Fruit fly (Drosophila melanogaster) whole organism, embryonic: ENCODE results near the gene Gr64a.
A peak's percentile ranks its signal among the peaks of the same experiment; 100 is the strongest.

Experiments used
- Antp ChIP-seq: fragments of 200-800 bp; sonication (Bioruptor generic); optimal IDR thresholded peaks from 3 replicates; lab custom pipeline; 2016; ENCODE audit warnings: missing biosample characterization, missing genetic modification characterization
- C15 ChIP-seq: fragments of 200-800 bp; sonication (Bioruptor generic); IDR thresholded peaks from 3 replicates; pipeline ENCODE4 v1.3.6; 2022; ENCODE audit warnings: missing biosample characterization, missing genetic modification characterization
- CG10366 ChIP-seq: fragments of 200-800 bp; sonication (Bioruptor generic); IDR thresholded peaks from 2 replicates; pipeline ENCODE4 v1.3.6; 2022; ENCODE audit warnings: missing biosample characterization, missing genetic modification characterization
- CG11085 ChIP-seq: fragments of 200-800 bp; sonication (Bioruptor generic); IDR thresholded peaks from 2 replicates; pipeline ENCODE4 v1.3.6; 2022; ENCODE audit warnings: missing biosample characterization, missing genetic modification characterization
- CG11504 ChIP-seq: fragments of 200-800 bp; sonication (Bioruptor generic); optimal IDR thresholded peaks from 3 replicates; lab custom pipeline; 2019; ENCODE audit warnings: missing biosample characterization, mild to moderate bottlenecking, missing genetic modification characterization, moderate library complexity
- CG11723 ChIP-seq: fragments of 200-800 bp; sonication (Bioruptor generic); optimal IDR thresholded peaks from 2 replicates; lab custom pipeline; 2017; ENCODE audit warnings: missing biosample characterization, mild to moderate bottlenecking, missing genetic modification characterization
- CG12071 ChIP-seq: fragments of 200-800 bp; sonication (Bioruptor generic); optimal IDR thresholded peaks from 3 replicates; lab custom pipeline; 2018; ENCODE audit warnings: missing biosample characterization, mild to moderate bottlenecking, missing genetic modification characterization
- CG1233 ChIP-seq: fragments of 200-800 bp; sonication (Bioruptor generic); optimal IDR thresholded peaks from 4 replicates; lab custom pipeline; 2018; ENCODE audit warnings: missing biosample characterization, mild to moderate bottlenecking, missing genetic modification characterization
- CG12942 ChIP-seq: fragments of 200-800 bp; sonication (Bioruptor generic); optimal IDR thresholded peaks from 3 replicates; lab custom pipeline; 2016; ENCODE audit warnings: missing biosample characterization, missing genetic modification characterization
- CG13296 ChIP-seq: fragments of 200-800 bp; sonication (Bioruptor generic); optimal IDR thresholded peaks from 3 replicates; lab custom pipeline; 2018; ENCODE audit warnings: missing biosample characterization, mild to moderate bottlenecking, missing genetic modification characterization
- CG1647 ChIP-seq: fragments of 200-800 bp; sonication (Bioruptor generic); optimal IDR thresholded peaks from 3 replicates; lab custom pipeline; 2016; ENCODE audit warnings: missing biosample characterization, missing genetic modification characterization
- CG16863 ChIP-seq: fragments of 200-800 bp; sonication (Bioruptor generic); optimal IDR thresholded peaks from 3 replicates; lab custom pipeline; 2016; ENCODE audit warnings: missing biosample characterization, missing genetic modification characterization
- CG17359 ChIP-seq: fragments of 200-800 bp; sonication (Bioruptor generic); optimal IDR thresholded peaks from 3 replicates; lab custom pipeline; 2018; ENCODE audit warnings: missing biosample characterization, mild to moderate bottlenecking, missing genetic modification characterization, moderate library complexity
- CG2129 ChIP-seq: fragments of 200-800 bp; sonication (Bioruptor generic); IDR thresholded peaks from 2 replicates; pipeline ENCODE4 v1.3.6; 2022; ENCODE audit warnings: missing biosample characterization, missing genetic modification characterization; ENCODE audit not compliant: partially characterized antibody
- CG2199 ChIP-seq: fragments of 200-800 bp; sonication (Bioruptor generic); IDR thresholded peaks from 3 replicates; pipeline ENCODE4 v1.3.6; 2022; ENCODE audit warnings: missing biosample characterization, missing genetic modification characterization
- CG3838 ChIP-seq: fragments of 200-800 bp; sonication (Bioruptor generic); optimal IDR thresholded peaks from 3 replicates; lab custom pipeline; 2016; ENCODE audit warnings: missing biosample characterization, missing genetic modification characterization
- CG4328 ChIP-seq: fragments of 200-800 bp; sonication (Bioruptor generic); optimal IDR thresholded peaks from 3 replicates; lab custom pipeline; 2017; ENCODE audit warnings: missing biosample characterization, missing genetic modification reagents, missing genetic modification characterization
- CG4404 ChIP-seq: fragments of 200-800 bp; sonication (Bioruptor generic); IDR thresholded peaks from 2 replicates; pipeline ENCODE4 v1.3.6; 2022; ENCODE audit warnings: missing biosample characterization, missing genetic modification characterization
- CG8089 ChIP-seq: fragments of 200-800 bp; sonication (Bioruptor generic); optimal IDR thresholded peaks from 3 replicates; lab custom pipeline; 2016; ENCODE audit warnings: missing biosample characterization, missing genetic modification characterization
- Dref ChIP-seq: fragments of 200-800 bp; sonication (Bioruptor generic); IDR thresholded peaks from 2 replicates; pipeline ENCODE4 v1.3.6; 2022; ENCODE audit warnings: missing biosample characterization, missing genetic modification characterization
- Gug ChIP-seq: fragments of 200-800 bp; sonication (Bioruptor generic); IDR thresholded peaks from 4 replicates; pipeline ENCODE4 v1.3.6; 2022; ENCODE audit warnings: missing biosample characterization, missing genetic modification characterization
- Hsf ChIP-seq: fragments of 200-800 bp; sonication (Bioruptor generic); optimal IDR thresholded peaks from 3 replicates; lab custom pipeline; 2016; ENCODE audit warnings: missing biosample characterization, missing genetic modification characterization
- MESR4 ChIP-seq: fragments of 200-800 bp; sonication (Bioruptor generic); optimal IDR thresholded peaks from 2 replicates; lab custom pipeline; 2018; ENCODE audit warnings: missing biosample characterization, mild to moderate bottlenecking, missing genetic modification characterization, moderate library complexity
- Mad ChIP-seq: fragments of 200-800 bp; sonication (Bioruptor generic); optimal IDR thresholded peaks from 2 replicates; lab custom pipeline; 2016; ENCODE audit warnings: missing biosample characterization, missing genetic modification characterization
- Myb ChIP-seq: fragments of 200-800 bp; sonication (Bioruptor generic); optimal IDR thresholded peaks from 2 replicates; lab custom pipeline; 2016; ENCODE audit warnings: missing biosample characterization, missing genetic modification characterization
- NC2α ChIP-seq: fragments of 200-800 bp; sonication (Bioruptor generic); optimal IDR thresholded peaks from 2 replicates; lab custom pipeline; 2016; ENCODE audit warnings: missing biosample characterization, missing genetic modification characterization
- NC2β ChIP-seq: fragments of 200-800 bp; sonication (Bioruptor generic); optimal IDR thresholded peaks from 2 replicates; lab custom pipeline; 2016; ENCODE audit warnings: missing biosample characterization, missing genetic modification characterization
- NFAT ChIP-seq: fragments of 200-800 bp; sonication (Bioruptor generic); IDR thresholded peaks from 2 replicates; pipeline ENCODE4 v1.3.6; 2022; ENCODE audit warnings: missing biosample characterization, missing genetic modification characterization
- NK7.1 ChIP-seq: fragments of 200-800 bp; sonication (Bioruptor generic); optimal IDR thresholded peaks from 3 replicates; lab custom pipeline; 2016; ENCODE audit warnings: missing biosample characterization, missing genetic modification characterization
- Oli ChIP-seq: fragments of 200-800 bp; sonication (Bioruptor generic); optimal IDR thresholded peaks from 2 replicates; lab custom pipeline; 2018; ENCODE audit warnings: missing biosample characterization, mild to moderate bottlenecking, missing genetic modification characterization, moderate library complexity
- Sox102F ChIP-seq: fragments of 200-800 bp; sonication (Bioruptor generic); optimal IDR thresholded peaks from 2 replicates; lab custom pipeline; 2018; ENCODE audit warnings: missing biosample characterization, mild to moderate bottlenecking, missing genetic modification characterization, moderate library complexity
- cg ChIP-seq: fragments of 200-800 bp; sonication (Bioruptor generic); optimal IDR thresholded peaks from 3 replicates; lab custom pipeline; 2019; ENCODE audit warnings: missing biosample characterization, mild to moderate bottlenecking, missing genetic modification characterization, moderate library complexity
- corto ChIP-seq: fragments of 200-800 bp; sonication (Bioruptor generic); optimal IDR thresholded peaks from 2 replicates; lab custom pipeline; 2016; ENCODE audit warnings: missing biosample characterization, mild to moderate bottlenecking, missing genetic modification characterization, moderate library complexity
- cwo ChIP-seq: fragments of 200-800 bp; sonication (Bioruptor generic); optimal IDR thresholded peaks from 3 replicates; lab custom pipeline; 2017; ENCODE audit warnings: missing biosample characterization, missing genetic modification characterization, mild to moderate bottlenecking, moderate library complexity, missing genetic modification reagents
- danr ChIP-seq: fragments of 200-800 bp; sonication (Bioruptor generic); IDR thresholded peaks from 2 replicates; pipeline ENCODE4 v1.3.6; 2022; ENCODE audit warnings: missing biosample characterization, missing genetic modification characterization
- dimm ChIP-seq: fragments of 200-800 bp; sonication (Bioruptor generic); IDR thresholded peaks from 2 replicates; pipeline ENCODE4 v1.3.6; 2022; ENCODE audit warnings: missing biosample characterization, missing genetic modification characterization
- fd102C ChIP-seq: fragments of 200-800 bp; sonication (Bioruptor generic); optimal IDR thresholded peaks from 2 replicates; lab custom pipeline; 2018; ENCODE audit warnings: missing biosample characterization, mild to moderate bottlenecking, missing genetic modification characterization, moderate library complexity
- grn ChIP-seq: fragments of 200-800 bp; sonication (Bioruptor generic); optimal IDR thresholded peaks from 3 replicates; lab custom pipeline; 2017; ENCODE audit warnings: missing biosample characterization, missing genetic modification characterization
- ham ChIP-seq: fragments of 200-800 bp; sonication (Bioruptor generic); IDR thresholded peaks from 2 replicates; pipeline ENCODE4 v1.3.6; 2022; ENCODE audit warnings: missing biosample characterization, missing genetic modification characterization
- ind ChIP-seq: fragments of 200-800 bp; sonication (Bioruptor generic); optimal IDR thresholded peaks from 3 replicates; lab custom pipeline; 2016; ENCODE audit warnings: missing biosample characterization, missing genetic modification characterization
- jigr1 ChIP-seq: fragments of 200-800 bp; sonication (Bioruptor generic); IDR thresholded peaks from 3 replicates; pipeline ENCODE4 v1.3.6; 2022; ENCODE audit warnings: missing biosample characterization, missing genetic modification characterization
- jumu ChIP-seq: fragments of 200-800 bp; sonication (Bioruptor generic); optimal IDR thresholded peaks from 3 replicates; lab custom pipeline; 2016; ENCODE audit warnings: missing biosample characterization, missing genetic modification characterization
- mld ChIP-seq: fragments of 200-800 bp; sonication (Bioruptor generic); IDR thresholded peaks from 3 replicates; pipeline ENCODE4 v1.3.6; 2022; ENCODE audit warnings: missing biosample characterization, missing genetic modification characterization; ENCODE audit not compliant: partially characterized antibody
- p53 ChIP-seq: fragments of 200-800 bp; sonication (Bioruptor generic); optimal IDR thresholded peaks from 2 replicates; lab custom pipeline; 2016; ENCODE audit warnings: missing biosample characterization, missing genetic modification characterization
- scrt ChIP-seq: fragments of 200-800 bp; sonication (Bioruptor generic); optimal IDR thresholded peaks from 2 replicates; lab custom pipeline; 2018; ENCODE audit warnings: missing biosample characterization, mild to moderate bottlenecking, missing genetic modification characterization, moderate library complexity
- shn ChIP-seq: fragments of 200-800 bp; sonication (Bioruptor generic); optimal IDR thresholded peaks from 3 replicates; lab custom pipeline; 2016; ENCODE audit warnings: missing biosample characterization, missing genetic modification characterization
- stc ChIP-seq: fragments of 200-800 bp; sonication (Bioruptor generic); IDR thresholded peaks from 2 replicates; pipeline ENCODE4 v1.3.6; 2022; ENCODE audit warnings: missing biosample characterization, missing genetic modification characterization
- trem ChIP-seq: fragments of 200-800 bp; optimal IDR thresholded peaks from 3 replicates; lab custom pipeline; 2019; ENCODE audit warnings: missing biosample characterization, mild to moderate bottlenecking, missing genetic modification characterization, moderate library complexity
- tx ChIP-seq: fragments of 200-800 bp; sonication (Bioruptor generic); optimal IDR thresholded peaks from 2 replicates; lab custom pipeline; 2016; ENCODE audit warnings: missing biosample characterization, missing genetic modification characterization
- wek ChIP-seq: fragments of 200-800 bp; sonication (Bioruptor generic); optimal IDR thresholded peaks from 3 replicates; lab custom pipeline; 2018; ENCODE audit warnings: missing biosample characterization, mild to moderate bottlenecking, missing genetic modification characterization, moderate library complexity

Gr64a gene

DNA sequence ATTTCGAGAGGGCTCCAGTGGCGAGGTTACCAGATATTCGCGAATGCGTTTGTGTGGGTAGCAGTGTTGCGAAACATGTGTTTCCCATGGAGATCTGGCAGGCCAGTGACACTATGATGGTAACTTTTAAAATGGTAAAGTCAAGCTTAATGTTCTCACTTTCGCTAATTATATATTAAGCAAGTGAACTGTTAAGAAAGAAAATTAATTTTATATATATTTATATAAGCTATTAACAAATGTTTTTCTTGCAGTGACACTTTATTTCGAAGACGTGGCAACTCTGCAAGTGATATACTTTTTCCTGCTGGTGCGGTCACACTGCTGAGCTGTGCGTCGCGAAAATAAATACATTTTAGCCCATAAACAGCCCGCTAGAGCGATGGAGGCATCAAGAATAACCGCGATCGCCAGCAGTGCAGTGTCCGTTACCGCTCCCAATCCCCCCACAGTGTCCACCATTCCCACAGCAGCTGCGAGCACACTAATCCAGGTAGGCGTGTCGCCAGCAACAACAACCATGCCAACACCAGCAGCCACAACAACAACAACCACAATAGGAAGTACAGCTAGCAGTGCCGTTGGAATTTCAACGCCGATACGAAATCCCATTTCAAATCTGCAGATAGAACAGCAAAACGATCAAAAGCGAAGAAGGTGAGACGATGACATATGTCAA, 13.8 kb downstream of the Gr64a start, which contains the start of the genes CG11593 and Rcd5 (continued):
- TF ChIP-seq corto (GFP tag; lab: Kevin White, UChicago) (no peak), ham (GFP tag; lab: Robert Waterston, UW) (peak; percentile 59), shn (GFP tag; lab: Kevin White, UChicago) (no peak), tx (no peak), CG12071 (GFP tag; lab: Kevin White, UChicago) (no peak), trem (tag; lab: Kevin White, UChicago) (peak; percentile 88), NC2β (GFP tag; lab: Kevin White, UChicago) (no peak), CG13296 (GFP tag; lab: Kevin White, UChicago) (no peak), CG17359 (no peak), NK7.1 (no peak), stc (GFP tag; lab: Robert Waterston, UW) (peak; percentile 67; the same call in 1 of the 2 replicates), p53 (GFP tag; lab: Kevin White, UChicago) (no peak), grn (GFP tag; lab: Kevin White, UChicago) (no peak), CG11723 (GFP tag; lab: Kevin White, UChicago) (no peak), Antp (GFP tag; lab: Kevin White, UChicago) (peak; percentile 38), CG2199 (GFP tag; lab: Robert Waterston, UW) (0 out of 3 replicates have a peak, but pooled peaks have one; percentile 56), CG4328 (peak; percentile 42), CG1647 (GFP tag; lab: Kevin White, UChicago) (peak; percentile 20), mld (no peak), CG16863 (GFP tag; lab: Kevin White, UChicago) (peak; percentile 9), danr (peak; percentile 83), jumu (peak; percentile 30), CG11085 (GFP tag; lab: Robert Waterston, UW) (peak; percentile 22; the same call in 1 of the 2 replicates), CG4404 (peak; percentile 80), jigr1 (GFP tag; lab: Robert Waterston, UW) (peak; percentile 63; the same call in 1 of the 3 replicates), Mad (GFP tag; lab: Kevin White, UChicago) (peak; percentile 53), Gug (peak; percentile 85), wek (GFP tag; lab: Kevin White, UChicago) (no peak), NFAT (peak; percentile 81), cwo (GFP tag; lab: Kevin White, UChicago) (no peak), C15 (GFP tag; lab: Robert Waterston, UW) (no peak; the same call in 2 of the 3 replicates), scrt (no peak), fd102C (no peak), CG12942 (peak; percentile 75), NC2α (no peak), CG2129 (no peak), CG11504 (no peak), Dref (0 out of 2 replicates have a peak, but pooled peaks have one; percentile 31), MESR4 (GFP tag; lab: Kevin White, UChicago) (peak; percentile 98), CG1233 (peak; percentile 8), ind (GFP tag; lab: Kevin White, UChicago) (peak; percentile 72), CG8089 (GFP tag; lab: Kevin White, UChicago) (no peak), cg (GFP tag; lab: Kevin White, UChicago) (peak; percentile 72), Sox102F (GFP tag; lab: Kevin White, UChicago) (peak; percentile 65), Myb (GFP tag; lab: Kevin White, UChicago) (no peak), CG10366 (GFP tag; lab: Robert Waterston, UW) (peak; percentile 82), Oli (tag; lab: Kevin White, UChicago) (peak; percentile 59), dimm (GFP tag; lab: Robert Waterston, UW) (no peak), Hsf (peak; percentile 53), CG3838 (GFP tag; lab: Kevin White, UChicago) (no peak)
